Worm (Caenorhabditis elegans) whole organism, early embryonic: ENCODE measurements around the gene srx-38.

Experiments used
- F13C5.2 ChIP-seq: sonication (generic microtip); optimal IDR thresholded peaks from 2 replicates; lab custom pipeline; 2017; ENCODE audit warnings: mild to moderate bottlenecking, missing genetic modification characterization, inconsistent platforms, missing compliant biosample characterization
- aly-1 ChIP-seq: sonication (generic microtip); optimal IDR thresholded peaks from 2 replicates; lab custom pipeline; 2016; ENCODE audit warnings: missing genetic modification characterization, missing compliant biosample characterization
- ceh-36 ChIP-seq: sonication (generic microtip); optimal IDR thresholded peaks from 2 replicates; lab custom pipeline; 2016; ENCODE audit warnings: missing genetic modification characterization, inconsistent platforms, missing compliant biosample characterization
- sea-1 ChIP-seq: fragments of 200-800 bp; sonication (Bioruptor generic); conservative IDR thresholded peaks from 2 replicates; pipeline ENCODE4 v1.3.6; 2022; ENCODE audit warnings: missing genetic modification characterization, missing compliant biosample characterization

DNA sequence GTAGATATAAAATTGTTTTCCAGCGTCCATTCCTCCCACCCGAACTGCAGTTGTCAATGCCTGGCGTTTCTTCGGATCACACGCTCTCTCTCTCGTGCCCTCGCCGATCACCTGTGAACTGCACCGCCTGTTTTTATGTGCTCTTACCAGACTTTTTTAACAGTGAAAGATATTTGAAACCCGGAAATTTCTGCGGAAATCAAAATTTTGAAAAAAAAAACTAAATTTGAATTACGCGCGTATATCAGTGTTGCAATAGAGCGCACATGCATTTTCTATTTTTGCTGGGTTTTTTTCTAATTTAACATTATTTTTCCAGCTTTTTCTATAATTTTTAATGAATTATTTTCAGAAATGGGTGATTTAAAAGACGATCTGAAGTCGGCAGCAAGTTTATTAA is 48.7 kb upstream of the srx-38 start, which contains the start of gene ttc-37:
- TF ChIP-seq aly-1 (tag; lab: Kevin White, UChicago) (no peak), F13C5.2 (tag; lab: Kevin White, UChicago) (no peak), ceh-36 (tag; lab: Kevin White, UChicago) (no peak), sea-1 (GFP tag; lab: Robert Waterston, UW) (no peak)
